Fruit fly (Drosophila melanogaster) whole organism, embryonic: ENCODE measurements around the gene CG10063.

Experiments used
- ATbp ChIP-seq: fragments of 200-800 bp; sonication (Bioruptor generic); optimal IDR thresholded peaks from 2 replicates; lab custom pipeline; 2017; ENCODE audit warnings: missing biosample characterization, mild to moderate bottlenecking, missing genetic modification characterization, missing genetic modification reagents
- Atf-2 ChIP-seq: fragments of 200-800 bp; sonication (Bioruptor generic); optimal IDR thresholded peaks from 2 replicates; lab custom pipeline; 2016; ENCODE audit warnings: missing biosample characterization, missing genetic modification characterization
- B-H2 ChIP-seq: fragments of 200-800 bp; sonication (Bioruptor generic); optimal IDR thresholded peaks from 2 replicates; lab custom pipeline; 2018; ENCODE audit warnings: missing biosample characterization, mild to moderate bottlenecking, missing genetic modification characterization
- Bteb2 ChIP-seq: fragments of 200-800 bp; sonication (Bioruptor generic); optimal IDR thresholded peaks from 2 replicates; lab custom pipeline; 2016; ENCODE audit warnings: missing biosample characterization, missing genetic modification characterization
- CG10321 ChIP-seq: fragments of 200-800 bp; sonication (Bioruptor generic); IDR thresholded peaks from 2 replicates; pipeline ENCODE4 v1.3.6; 2022; ENCODE audit warnings: missing biosample characterization, missing genetic modification characterization
- CG10431 ChIP-seq: fragments of 200-800 bp; sonication (Bioruptor generic); optimal IDR thresholded peaks from 3 replicates; lab custom pipeline; 2018; ENCODE audit warnings: missing biosample characterization, mild to moderate bottlenecking, missing genetic modification characterization
- CG13424 ChIP-seq: fragments of 200-800 bp; sonication (Bioruptor generic); optimal IDR thresholded peaks from 2 replicates; lab custom pipeline; 2019; ENCODE audit warnings: missing biosample characterization, mild to moderate bottlenecking, missing genetic modification characterization, moderate library complexity
- CG13775 ChIP-seq: fragments of 200-800 bp; sonication (Bioruptor generic); optimal IDR thresholded peaks from 3 replicates; lab custom pipeline; 2017; ENCODE audit warnings: missing biosample characterization, mild to moderate bottlenecking, missing genetic modification characterization
- CG15073 ChIP-seq: fragments of 200-800 bp; sonication (Bioruptor generic); optimal IDR thresholded peaks from 2 replicates; lab custom pipeline; 2016; ENCODE audit warnings: missing biosample characterization, missing genetic modification characterization
- CG15601 ChIP-seq: fragments of 200-800 bp; sonication (Bioruptor generic); optimal IDR thresholded peaks from 3 replicates; lab custom pipeline; 2019; ENCODE audit warnings: missing biosample characterization, mild to moderate bottlenecking, missing genetic modification characterization, moderate library complexity
- CG15696 ChIP-seq: fragments of 200-800 bp; sonication (Bioruptor generic); optimal IDR thresholded peaks from 2 replicates; lab custom pipeline; 2019; ENCODE audit warnings: missing biosample characterization, mild to moderate bottlenecking, missing genetic modification characterization, moderate library complexity
- CG16813 ChIP-seq: fragments of 200-800 bp; sonication (Bioruptor generic); IDR thresholded peaks from 3 replicates; pipeline ENCODE4 v1.3.6; 2022; ENCODE audit warnings: missing biosample characterization, missing genetic modification characterization; ENCODE audit not compliant: partially characterized antibody
- CG18619 ChIP-seq: fragments of 200-800 bp; sonication (Bioruptor generic); optimal IDR thresholded peaks from 3 replicates; lab custom pipeline; 2017; ENCODE audit warnings: missing biosample characterization, mild to moderate bottlenecking, missing genetic modification characterization
- CG3065 ChIP-seq: fragments of 200-800 bp; sonication (Bioruptor generic); optimal IDR thresholded peaks from 2 replicates; lab custom pipeline; 2016; ENCODE audit warnings: missing biosample characterization, missing genetic modification characterization
- CG31224 ChIP-seq: fragments of 200-800 bp; sonication (Bioruptor generic); IDR thresholded peaks from 2 replicates; pipeline ENCODE4 v1.3.6; 2022; ENCODE audit warnings: missing biosample characterization, missing genetic modification characterization
- CG32532 ChIP-seq: fragments of 200-800 bp; sonication (Bioruptor generic); IDR thresholded peaks from 2 replicates; pipeline ENCODE4 v1.3.6; 2022; ENCODE audit warnings: missing biosample characterization, missing genetic modification characterization
- CG4404 ChIP-seq: fragments of 200-800 bp; sonication (Bioruptor generic); IDR thresholded peaks from 2 replicates; pipeline ENCODE4 v1.3.6; 2022; ENCODE audit warnings: missing biosample characterization, missing genetic modification characterization
- CG9932 ChIP-seq: fragments of 200-800 bp; sonication (Bioruptor generic); IDR thresholded peaks from 2 replicates; pipeline ENCODE4 v1.3.6; 2022; ENCODE audit warnings: missing biosample characterization, missing genetic modification characterization
- Camta ChIP-seq: fragments of 200-800 bp; sonication (Bioruptor generic); optimal IDR thresholded peaks from 2 replicates; lab custom pipeline; 2016; ENCODE audit warnings: missing biosample characterization, missing genetic modification characterization
- Dfd ChIP-seq, 2 experiments: fragments of >200 bp; optimal IDR thresholded peaks; 2 replicates each; lab custom pipeline; 2017; ENCODE audit warnings: missing biosample characterization in 2 of 2, missing genetic modification characterization in 2 of 2
- Dp ChIP-seq: fragments of 200-800 bp; sonication (Bioruptor generic); optimal IDR thresholded peaks from 2 replicates; lab custom pipeline; 2018; ENCODE audit warnings: missing biosample characterization, mild to moderate bottlenecking, missing genetic modification characterization, moderate library complexity
- Eip74EF ChIP-seq, 2 experiments: fragments of 200-800 bp in 1 of 2; fragments of >200 bp in 1 of 2; sonication (Bioruptor generic) in 1 of 2; optimal IDR thresholded peaks; 2 replicates each; lab custom pipeline; 2017 to 2019; ENCODE audit warnings: missing biosample characterization in 2 of 2, missing genetic modification characterization in 2 of 2, mild to moderate bottlenecking in 1 of 2, moderate library complexity in 1 of 2
- HLH4C ChIP-seq: fragments of 200-800 bp; sonication (Bioruptor generic); IDR thresholded peaks from 3 replicates; pipeline ENCODE4 v1.3.6; 2022; ENCODE audit warnings: missing biosample characterization, missing genetic modification characterization; ENCODE audit not compliant: partially characterized antibody
- Jarid2 ChIP-seq: fragments of 200-800 bp; sonication (Bioruptor generic); optimal IDR thresholded peaks from 3 replicates; lab custom pipeline; 2017; ENCODE audit warnings: mild to moderate bottlenecking, missing biosample characterization, missing genetic modification reagents, missing genetic modification characterization
- Max ChIP-seq: fragments of 200-800 bp; sonication (Bioruptor generic); optimal IDR thresholded peaks from 2 replicates; lab custom pipeline; 2016; ENCODE audit warnings: missing biosample characterization, mild to moderate bottlenecking, missing genetic modification characterization
- Neu2 ChIP-seq: fragments of 200-800 bp; sonication (Bioruptor generic); optimal IDR thresholded peaks from 3 replicates; lab custom pipeline; 2016; ENCODE audit warnings: missing biosample characterization, missing genetic modification characterization, borderline replicate concordance
- Rfx ChIP-seq: fragments of 200-800 bp; sonication (Bioruptor generic); IDR thresholded peaks from 2 replicates; pipeline ENCODE4 v1.3.6; 2022; ENCODE audit warnings: missing biosample characterization, missing genetic modification characterization
- Sin3A ChIP-seq: fragments of >200 bp; optimal IDR thresholded peaks from 2 replicates; lab custom pipeline; 2018
- Usf ChIP-seq: fragments of 200-800 bp; sonication (Bioruptor generic); optimal IDR thresholded peaks from 2 replicates; lab custom pipeline; 2017; ENCODE audit warnings: missing genotype, missing biosample characterization, missing genetic modification characterization
- al ChIP-seq: fragments of 200-800 bp; sonication (Bioruptor generic); IDR thresholded peaks from 2 replicates; pipeline ENCODE4 v1.3.6; 2022; ENCODE audit warnings: missing biosample characterization, missing genetic modification characterization
- cad ChIP-seq: fragments of >200 bp; optimal IDR thresholded peaks from 2 replicates; lab custom pipeline; 2017; ENCODE audit warnings: missing biosample characterization, missing genetic modification characterization
- cg ChIP-seq: fragments of 200-800 bp; sonication (Bioruptor generic); optimal IDR thresholded peaks from 3 replicates; lab custom pipeline; 2019; ENCODE audit warnings: missing biosample characterization, mild to moderate bottlenecking, missing genetic modification characterization, moderate library complexity
- da ChIP-seq: fragments of 200-800 bp; sonication (Bioruptor generic); optimal IDR thresholded peaks from 2 replicates; lab custom pipeline; 2016; ENCODE audit warnings: missing biosample characterization, missing genetic modification characterization
- dmrt99B ChIP-seq: fragments of 200-800 bp; sonication (Bioruptor generic); optimal IDR thresholded peaks from 2 replicates; lab custom pipeline; 2018; ENCODE audit warnings: missing biosample characterization, mild to moderate bottlenecking, missing genetic modification characterization, moderate library complexity
- ems ChIP-seq: fragments of 200-800 bp; sonication (Bioruptor generic); optimal IDR thresholded peaks from 3 replicates; lab custom pipeline; 2016; ENCODE audit warnings: missing biosample characterization, missing genetic modification characterization
- fd96Cb ChIP-seq: fragments of 200-800 bp; sonication (Bioruptor generic); optimal IDR thresholded peaks from 2 replicates; lab custom pipeline; 2018; ENCODE audit warnings: missing biosample characterization, mild to moderate bottlenecking, missing genetic modification characterization, moderate library complexity
- ham ChIP-seq: fragments of 200-800 bp; sonication (Bioruptor generic); IDR thresholded peaks from 2 replicates; pipeline ENCODE4 v1.3.6; 2022; ENCODE audit warnings: missing biosample characterization, missing genetic modification characterization
- insv ChIP-seq, 2 experiments: fragments of 200-800 bp; sonication (Bioruptor generic); optimal IDR thresholded peaks; 3 replicates each; lab custom pipeline; 2016 to 2018; ENCODE audit warnings: missing biosample characterization in 2 of 2, missing genetic modification characterization in 2 of 2
- kah ChIP-seq: fragments of 200-800 bp; sonication (Bioruptor generic); optimal IDR thresholded peaks from 2 replicates; lab custom pipeline; 2018; ENCODE audit warnings: missing biosample characterization, mild to moderate bottlenecking, missing genetic modification characterization
- kni ChIP-seq: fragments of 200-800 bp; sonication (Bioruptor generic); optimal IDR thresholded peaks from 3 replicates; lab custom pipeline; 2017; ENCODE audit warnings: mild to moderate bottlenecking, missing biosample characterization, missing genetic modification reagents, missing genetic modification characterization
- lov ChIP-seq, 2 experiments: fragments of 200-800 bp in 1 of 2; fragments of >200 bp in 1 of 2; sonication (Bioruptor generic) in 1 of 2; IDR thresholded peaks in 1 of 2; optimal IDR thresholded peaks in 1 of 2; 2 replicates in 1 of 2; 3 replicates in 1 of 2; pipeline versions ENCODE4 v1.3.6 to Lab custom; 2017 to 2022; ENCODE audit warnings: missing biosample characterization in 1 of 2, missing genetic modification characterization in 1 of 2
- mam ChIP-seq: fragments of 200-800 bp; sonication (Bioruptor generic); optimal IDR thresholded peaks from 3 replicates; lab custom pipeline; 2016; ENCODE audit warnings: missing biosample characterization, missing genetic modification characterization
- pho ChIP-seq: fragments of 200-800 bp; sonication (Bioruptor generic); optimal IDR thresholded peaks from 2 replicates; lab custom pipeline; 2016; ENCODE audit warnings: missing biosample characterization, missing genetic modification characterization
- ro ChIP-seq: fragments of 200-800 bp; sonication (Bioruptor generic); IDR thresholded peaks from 2 replicates; pipeline ENCODE4 v1.3.6; 2022; ENCODE audit warnings: missing biosample characterization, missing genetic modification characterization
- row ChIP-seq: fragments of 200-800 bp; sonication (Bioruptor generic); IDR thresholded peaks from 3 replicates; pipeline ENCODE4 v1.3.6; 2022; ENCODE audit warnings: missing biosample characterization, missing genetic modification characterization
- slbo ChIP-seq: fragments of 200-800 bp; sonication (Bioruptor generic); IDR thresholded peaks from 2 replicates; pipeline ENCODE4 v1.3.6; 2022; ENCODE audit warnings: missing biosample characterization, missing genetic modification characterization
- tll ChIP-seq, 2 experiments: fragments of 200-800 bp in 1 of 2; fragments of >200 bp in 1 of 2; sonication (Bioruptor generic) in 1 of 2; optimal IDR thresholded peaks; 2 replicates each; lab custom pipeline; 2017 to 2019; ENCODE audit warnings: missing biosample characterization in 2 of 2, missing genetic modification characterization in 2 of 2, mild to moderate bottlenecking in 1 of 2, moderate library complexity in 1 of 2
- vfl ChIP-seq: fragments of 200-800 bp; sonication (Bioruptor generic); optimal IDR thresholded peaks from 2 replicates; lab custom pipeline; 2016; ENCODE audit warnings: missing biosample characterization, missing genetic modification characterization

Gene CG10063

dm6 chr3L:6979387-6980249 is 7.4 kb upstream of the CG10063 start, which contains the start of gene Galphai (continued):
- TF ChIP-seq lov (optimal IDR thresholded peaks at IDR 0.05; lab: Kevin White, UChicago) (no peak), lov (GFP tag; IDR thresholded peaks at IDR 0.05; lab: Robert Waterston, UW) (no peak), HLH4C (no peak), B-H2 (GFP tag; lab: Kevin White, UChicago) (no peak), CG4404 (no peak), CG10321 (GFP tag; lab: Robert Waterston, UW) (peak; percentile 49; the same call in 1 of the 2 replicates), CG16813 (GFP tag; lab: Robert Waterston, UW) (peak; percentile 50; the same call in 2 of the 3 replicates), pho (peak; percentile 46), CG18619 (GFP tag; lab: Kevin White, UChicago) (no peak), Dfd (GFP tag; optimal IDR thresholded peaks at IDR 0.05; lab: Kevin White, UChicago) (no peak), cg (GFP tag; lab: Kevin White, UChicago) (peak; percentile 88), Sin3A (lab: Kevin White, UChicago) (peak; percentile 88), CG32532 (GFP tag; lab: Robert Waterston, UW) (peak; percentile 24; the same call in 1 of the 2 replicates), al (GFP tag; lab: Robert Waterston, UW) (0 out of 2 replicates have a peak, but pooled peaks have one; percentile 4), cad (GFP tag; lab: Kevin White, UChicago) (no peak), slbo (peak; percentile 40), ro (GFP tag; lab: Robert Waterston, UW) (no peak), Atf-2 (GFP tag; lab: Kevin White, UChicago) (no peak), Rfx (peak; percentile 71), CG3065 (no peak), mam (GFP tag; lab: Kevin White, UChicago) (peak; percentile 31), ATbp (no peak), CG31224 (GFP tag; lab: Robert Waterston, UW) (no peak), CG13775 (GFP tag; lab: Kevin White, UChicago) (no peak), Neu2 (GFP tag; lab: Kevin White, UChicago) (no peak), Eip74EF (GFP tag; optimal IDR thresholded peaks at IDR 0.05; lab: Kevin White, UChicago) (no peak), insv (GFP tag; optimal IDR thresholded peaks at IDR 0.05; lab: Kevin White, UChicago) (peak in 1 of 2 experiments; percentile 59), row (GFP tag; lab: Robert Waterston, UW) (peak; percentile 17; the same call in 1 of the 3 replicates), CG15696 (tag; lab: Kevin White, UChicago) (no peak), Bteb2 (GFP tag; lab: Kevin White, UChicago) (no peak), Dp (peak; percentile 99), kah (no peak), vfl (no peak), dmrt99B (tag; lab: Kevin White, UChicago) (no peak), CG10431 (GFP tag; lab: Kevin White, UChicago) (peak; percentile 61), ham (GFP tag; lab: Robert Waterston, UW) (no peak), Camta (no peak), kni (GFP tag; lab: Kevin White, UChicago) (peak; percentile 17), CG13424 (tag; lab: Kevin White, UChicago) (peak; percentile 18), fd96Cb (tag; lab: Kevin White, UChicago) (no peak), Jarid2 (GFP tag; lab: Kevin White, UChicago) (peak; percentile 72), CG15073 (no peak), Usf (GFP tag; lab: Kevin White, UChicago) (no peak), tll (GFP tag; optimal IDR thresholded peaks at IDR 0.05; lab: Kevin White, UChicago) (no peak), CG9932 (GFP tag; lab: Robert Waterston, UW) (peak; percentile 66), ems (GFP tag; lab: Kevin White, UChicago) (peak; percentile 40), da (no peak), CG15601 (tag; lab: Kevin White, UChicago) (peak; percentile 62), Max (GFP tag; lab: Kevin White, UChicago) (peak; percentile 41)
